Worm (Caenorhabditis elegans): ENCODE results near the gene inpp-5K.

The inpp-5K gene

DNA sequence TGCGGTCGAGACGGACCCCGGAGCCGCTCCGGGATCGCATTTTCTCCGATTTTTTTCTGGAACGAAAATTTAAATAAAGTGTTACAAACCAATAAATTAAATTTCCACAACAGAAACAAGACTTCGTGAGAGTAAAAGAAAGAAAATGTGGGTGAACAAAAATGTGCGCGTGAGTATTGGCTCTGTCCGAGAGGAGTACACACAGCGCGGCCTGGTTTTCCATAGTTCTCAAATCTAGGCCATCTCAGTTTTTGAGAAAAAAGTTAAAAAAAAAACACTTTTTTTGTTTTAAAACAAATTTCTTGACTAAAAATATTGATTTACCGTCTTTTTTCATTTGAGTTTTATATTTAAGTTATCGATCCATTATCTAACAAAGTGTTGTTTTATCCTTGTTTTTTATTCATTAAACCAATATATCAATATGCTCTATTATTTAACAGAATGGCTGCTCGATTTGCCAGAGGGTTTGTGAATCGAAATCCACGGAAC lies 16.5 kb downstream of the inpp-5K start, which contains the start of the genes C14B9.8 and mrpl-18:
Gene C14B9.8 (minus strand): TSS at position 56 of the 492 bp plus-strand sequence.
Gene mrpl-18 (plus strand): TSS at position 442 of the 492 bp plus-strand sequence.
- TF ChIP-seq ceh-48 (tag; optimal IDR thresholded peaks at IDR 0.05) (no peak), ztf-16 (tag; optimal IDR thresholded peaks at IDR 0.05) (peak; percentile 30), unc-3 (GFP tag; conservative IDR thresholded peaks at IDR 0.05) (no peak), unc-3 (tag; optimal IDR thresholded peaks at IDR 0.05) (no peak), F13H6.1 (tag; optimal IDR thresholded peaks at IDR 0.05) (peak; percentile 52), hlh-15 (tag; optimal IDR thresholded peaks at IDR 0.05) (peak; percentile 2), dve-1 (tag; optimal IDR thresholded peaks at IDR 0.05) (no peak), tbx-7 (tag; optimal IDR thresholded peaks at IDR 0.05) (peak; percentile 98), pax-1 (tag; optimal IDR thresholded peaks at IDR 0.05) (no peak), sdc-2 (tag; optimal IDR thresholded peaks at IDR 0.05) (peak; percentile 52), eyg-1 (tag; optimal IDR thresholded peaks at IDR 0.05) (no peak), rnt-1 (tag; optimal IDR thresholded peaks at IDR 0.05) (peak; percentile 71), ref-2 (tag; optimal IDR thresholded peaks at IDR 0.05) (peak; percentile 83), C38D4.7 (GFP tag; optimal IDR thresholded peaks at IDR 0.05) (no peak), sox-4 (tag; optimal IDR thresholded peaks at IDR 0.05) (no peak), nhr-11 (tag; optimal IDR thresholded peaks at IDR 0.05) (no peak), pqm-1 (tag; optimal IDR thresholded peaks at IDR 0.05) (peak; percentile 4), pha-4 (tag; optimal IDR thresholded peaks at IDR 0.05) (no peak), zip-5 (tag; optimal IDR thresholded peaks at IDR 0.05) (peak; percentile 88), lim-6 (tag; optimal IDR thresholded peaks at IDR 0.05) (peak; percentile 63), ceh-24 (tag; optimal IDR thresholded peaks at IDR 0.05) (no peak), fax-1 (tag; optimal IDR thresholded peaks at IDR 0.05) (peak; percentile 74), ahr-1 (tag; optimal IDR thresholded peaks at IDR 0.05) (peak; percentile 56), syd-9 (tag; optimal IDR thresholded peaks at IDR 0.05) (no peak), ceh-2 (tag; optimal IDR thresholded peaks at IDR 0.05) (peak; percentile 94), pros-1 (tag; optimal IDR thresholded peaks at IDR 0.05) (no peak), hlh-13 (GFP tag; optimal IDR thresholded peaks at IDR 0.05) (no peak), Y22D7AL.16 (tag; optimal IDR thresholded peaks at IDR 0.05) (no peak), fkh-6 (tag; optimal IDR thresholded peaks at IDR 0.05) (peak; percentile 64), elt-2 (tag; optimal IDR thresholded peaks at IDR 0.05) (peak; percentile 85), unc-86 (tag; optimal IDR thresholded peaks at IDR 0.05) (peak; percentile 29), mec-3 (tag; optimal IDR thresholded peaks at IDR 0.05; ENCODE audit: borderline replicate concordance) (peak; percentile 17), ceh-31 (tag; optimal IDR thresholded peaks at IDR 0.05) (peak; percentile 95), ceh-18 (tag; optimal IDR thresholded peaks at IDR 0.05) (peak; percentile 8), madf-2 (tag; optimal IDR thresholded peaks at IDR 0.05) (no peak), ceh-14 (tag; optimal IDR thresholded peaks at IDR 0.05) (peak; percentile 2), ceh-6 (GFP tag; optimal IDR thresholded peaks at IDR 0.05) (no peak), hlh-8 (tag; optimal IDR thresholded peaks at IDR 0.05) (peak; percentile 81), unc-42 (tag; optimal IDR thresholded peaks at IDR 0.05) (peak; percentile 55), ceh-34 (tag; optimal IDR thresholded peaks at IDR 0.05) (no peak), ets-4 (tag; optimal IDR thresholded peaks at IDR 0.05) (peak; percentile 84), C08G9.2 (tag; optimal IDR thresholded peaks at IDR 0.05) (peak; percentile 96), tbx-2 (tag; optimal IDR thresholded peaks at IDR 0.05) (peak; percentile 95)

DNA sequence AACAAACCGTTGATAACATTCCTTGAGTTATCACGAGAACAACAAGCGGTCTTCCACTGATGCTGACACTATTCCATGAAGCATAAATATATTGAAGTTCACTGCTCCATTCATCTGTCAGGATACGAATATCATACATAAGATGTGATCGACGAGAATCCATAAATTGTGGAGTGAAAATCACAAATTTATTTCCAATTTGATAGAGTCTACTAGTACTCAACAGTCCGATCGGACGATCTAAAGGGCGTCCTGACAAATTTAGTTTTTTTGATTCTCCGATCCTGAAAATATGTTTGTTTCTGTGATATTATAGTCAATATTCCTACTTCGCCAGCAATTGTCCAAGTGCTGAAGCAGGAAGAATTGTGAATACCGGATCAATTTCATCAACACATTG lies 18.9 kb downstream of the inpp-5K start:
- TF ChIP-seq nfya-1 (tag; optimal IDR thresholded peaks at IDR 0.05) (no peak), ceh-48 (tag; optimal IDR thresholded peaks at IDR 0.05) (no peak), unc-3 (GFP tag; conservative IDR thresholded peaks at IDR 0.05) (no peak), unc-3 (tag; optimal IDR thresholded peaks at IDR 0.05) (no peak), hlh-8 (tag; optimal IDR thresholded peaks at IDR 0.05) (no peak), ref-2 (tag; optimal IDR thresholded peaks at IDR 0.05) (no peak), ceh-9 (tag; optimal IDR thresholded peaks at IDR 0.05) (no peak), C38D4.7 (GFP tag; optimal IDR thresholded peaks at IDR 0.05) (no peak), ceh-34 (tag; optimal IDR thresholded peaks at IDR 0.05) (no peak), unc-55 (GFP tag; optimal IDR thresholded peaks at IDR 0.05) (no peak), ceh-19 (GFP tag; optimal IDR thresholded peaks at IDR 0.05) (no peak)
